Fruit fly (Drosophila melanogaster) whole organism, embryonic: ENCODE measurements around the gene CG33098.

Experiments
- Abd-B ChIP-seq: fragments of 200-800 bp; sonication (Bioruptor generic); optimal IDR thresholded peaks from 2 replicates; lab custom pipeline; 2018; ENCODE audit warnings: missing biosample characterization, mild to moderate bottlenecking, missing genetic modification characterization, moderate library complexity
- Antp ChIP-seq: fragments of 200-800 bp; sonication (Bioruptor generic); optimal IDR thresholded peaks from 3 replicates; lab custom pipeline; 2016; ENCODE audit warnings: missing biosample characterization, missing genetic modification characterization
- Atf6 ChIP-seq: fragments of 200-800 bp; sonication (Bioruptor generic); IDR thresholded peaks from 2 replicates; pipeline ENCODE4 v1.3.6; 2022; ENCODE audit warnings: missing biosample characterization, missing genetic modification characterization
- CG10543 ChIP-seq: fragments of 200-800 bp; sonication (Bioruptor generic); optimal IDR thresholded peaks from 3 replicates; lab custom pipeline; 2017; ENCODE audit warnings: missing biosample characterization, mild to moderate bottlenecking, missing genetic modification characterization, moderate library complexity
- CG11247 ChIP-seq: fragments of 200-800 bp; sonication (Bioruptor generic); IDR thresholded peaks from 2 replicates; pipeline ENCODE4 v1.3.6; 2022; ENCODE audit warnings: missing biosample characterization, missing genetic modification characterization
- CG12219 ChIP-seq: fragments of 200-800 bp; sonication (Bioruptor generic); optimal IDR thresholded peaks from 3 replicates; lab custom pipeline; 2018; ENCODE audit warnings: missing biosample characterization, mild to moderate bottlenecking, missing genetic modification characterization
- CG13775 ChIP-seq: fragments of 200-800 bp; sonication (Bioruptor generic); optimal IDR thresholded peaks from 3 replicates; lab custom pipeline; 2017; ENCODE audit warnings: missing biosample characterization, mild to moderate bottlenecking, missing genetic modification characterization
- CG14667 ChIP-seq: fragments of 200-800 bp; sonication (Bioruptor generic); IDR thresholded peaks from 2 replicates; pipeline ENCODE4 v1.3.6; 2022; ENCODE audit warnings: missing biosample characterization, missing genetic modification characterization
- CG14710 ChIP-seq: fragments of 200-800 bp; sonication (Bioruptor generic); optimal IDR thresholded peaks from 3 replicates; lab custom pipeline; 2019; ENCODE audit warnings: missing biosample characterization, mild to moderate bottlenecking, missing genetic modification characterization, moderate library complexity
- CG15696 ChIP-seq: fragments of 200-800 bp; sonication (Bioruptor generic); optimal IDR thresholded peaks from 2 replicates; lab custom pipeline; 2019; ENCODE audit warnings: missing biosample characterization, mild to moderate bottlenecking, missing genetic modification characterization, moderate library complexity
- CG1602 ChIP-seq: fragments of 200-800 bp; sonication (Bioruptor generic); optimal IDR thresholded peaks from 3 replicates; lab custom pipeline; 2016; ENCODE audit warnings: missing biosample characterization, missing genetic modification characterization
- CG17385 ChIP-seq: fragments of 200-800 bp; sonication (Bioruptor generic); optimal IDR thresholded peaks from 3 replicates; lab custom pipeline; 2018; ENCODE audit warnings: missing biosample characterization, mild to moderate bottlenecking, missing genetic modification characterization
- CG18011 ChIP-seq: fragments of 200-800 bp; sonication (Bioruptor generic); optimal IDR thresholded peaks from 2 replicates; lab custom pipeline; 2017; ENCODE audit warnings: missing biosample characterization, missing genetic modification characterization, mild to moderate bottlenecking, moderate library complexity, missing genotype
- CG18262 ChIP-seq: fragments of 200-800 bp; optimal IDR thresholded peaks from 3 replicates; lab custom pipeline; 2019; ENCODE audit warnings: missing biosample characterization, mild to moderate bottlenecking, missing genetic modification characterization, moderate library complexity
- CG2120 ChIP-seq: fragments of 200-800 bp; sonication (Bioruptor generic); optimal IDR thresholded peaks from 3 replicates; lab custom pipeline; 2016; ENCODE audit warnings: missing biosample characterization, missing genetic modification characterization
- CG3847 ChIP-seq: fragments of 200-800 bp; sonication (Bioruptor generic); IDR thresholded peaks from 2 replicates; pipeline ENCODE4 v1.3.6; 2022; ENCODE audit warnings: missing biosample characterization, missing genetic modification characterization
- CG4424 ChIP-seq: fragments of 200-800 bp; sonication (Bioruptor generic); optimal IDR thresholded peaks from 3 replicates; lab custom pipeline; 2016; ENCODE audit warnings: missing biosample characterization, missing genetic modification characterization
- CG4617 ChIP-seq: fragments of 200-800 bp; sonication (Bioruptor generic); optimal IDR thresholded peaks from 3 replicates; lab custom pipeline; 2016; ENCODE audit warnings: missing biosample characterization, missing genetic modification characterization, borderline replicate concordance
- CG7786 ChIP-seq: fragments of 200-800 bp; sonication (Bioruptor generic); optimal IDR thresholded peaks from 2 replicates; lab custom pipeline; 2016; ENCODE audit warnings: missing biosample characterization, missing genetic modification characterization
- CG8290 ChIP-seq, 3 experiments: fragments of 200-800 bp; sonication (Bioruptor generic); optimal IDR thresholded peaks; 2 replicates each; lab custom pipeline; 2016 to 2019; ENCODE audit warnings: missing biosample characterization in 3 of 3, missing genetic modification characterization in 3 of 3, mild to moderate bottlenecking in 2 of 3, moderate library complexity in 1 of 3
- Camta ChIP-seq: fragments of 200-800 bp; sonication (Bioruptor generic); optimal IDR thresholded peaks from 2 replicates; lab custom pipeline; 2016; ENCODE audit warnings: missing biosample characterization, missing genetic modification characterization
- Deaf1 ChIP-seq: fragments of 200-800 bp; optimal IDR thresholded peaks from 3 replicates; lab custom pipeline; 2019; ENCODE audit warnings: missing biosample characterization, mild to moderate bottlenecking, missing genetic modification characterization, moderate library complexity
- Dfd ChIP-seq, 2 experiments: fragments of >200 bp; optimal IDR thresholded peaks; 2 replicates each; lab custom pipeline; 2017; ENCODE audit warnings: missing biosample characterization in 2 of 2, missing genetic modification characterization in 2 of 2
- Dref ChIP-seq: fragments of 200-800 bp; sonication (Bioruptor generic); IDR thresholded peaks from 2 replicates; pipeline ENCODE4 v1.3.6; 2022; ENCODE audit warnings: missing biosample characterization, missing genetic modification characterization
- Ets65A ChIP-seq: fragments of 200-800 bp; sonication (Bioruptor generic); peaks from one replicate; lab custom pipeline; 2016; ENCODE audit warnings: missing biosample characterization, missing genetic modification characterization
- Ets97D ChIP-seq: fragments of 200-800 bp; sonication (Bioruptor generic); optimal IDR thresholded peaks from 3 replicates; lab custom pipeline; 2016; ENCODE audit warnings: missing biosample characterization, missing genetic modification characterization
- HmgZ ChIP-seq: fragments of 200-800 bp; sonication (Bioruptor generic); optimal IDR thresholded peaks from 2 replicates; lab custom pipeline; 2018; ENCODE audit warnings: missing biosample characterization, mild to moderate bottlenecking, missing genetic modification characterization
- Max ChIP-seq: fragments of 200-800 bp; sonication (Bioruptor generic); optimal IDR thresholded peaks from 2 replicates; lab custom pipeline; 2016; ENCODE audit warnings: missing biosample characterization, mild to moderate bottlenecking, missing genetic modification characterization
- Sin3A ChIP-seq: fragments of >200 bp; optimal IDR thresholded peaks from 2 replicates; lab custom pipeline; 2018
- Tbp ChIP-seq: fragments of >200 bp; optimal IDR thresholded peaks from 2 replicates; lab custom pipeline; 2018; ENCODE audit warnings: missing biosample characterization, missing genetic modification characterization
- Xrp1 ChIP-seq: fragments of 200-800 bp; sonication (Bioruptor generic); IDR thresholded peaks from 2 replicates; pipeline ENCODE4 v1.3.6; 2022; ENCODE audit warnings: missing biosample characterization, missing genetic modification characterization
- amos ChIP-seq: fragments of 200-800 bp; sonication (Bioruptor generic); IDR thresholded peaks from 2 replicates; pipeline ENCODE4 v1.3.6; 2022; ENCODE audit warnings: missing biosample characterization, missing genetic modification characterization; ENCODE audit not compliant: partially characterized antibody
- ash1 ChIP-seq: fragments of 200-800 bp; sonication (Bioruptor generic); optimal IDR thresholded peaks from 2 replicates; lab custom pipeline; 2018; ENCODE audit warnings: missing biosample characterization, mild to moderate bottlenecking, missing genetic modification characterization
- caup ChIP-seq: fragments of 200-800 bp; sonication (Bioruptor generic); optimal IDR thresholded peaks from 3 replicates; lab custom pipeline; 2017; ENCODE audit warnings: missing biosample characterization, mild to moderate bottlenecking, missing genetic modification characterization, moderate library complexity; ENCODE audit not compliant: severe bottlenecking
- dpn ChIP-seq, 2 experiments: fragments of 200-800 bp; sonication (Bioruptor generic); optimal IDR thresholded peaks; 3 replicates each; lab custom pipeline; 2016; ENCODE audit warnings: missing biosample characterization in 2 of 2, missing genetic modification characterization in 2 of 2
- dysf ChIP-seq: fragments of 200-800 bp; sonication (Bioruptor generic); IDR thresholded peaks from 3 replicates; pipeline ENCODE4 v1.3.6; 2022; ENCODE audit warnings: missing biosample characterization, missing genetic modification characterization
- insv ChIP-seq, 2 experiments: fragments of 200-800 bp; sonication (Bioruptor generic); optimal IDR thresholded peaks; 3 replicates each; lab custom pipeline; 2016 to 2018; ENCODE audit warnings: missing biosample characterization in 2 of 2, missing genetic modification characterization in 2 of 2
- nmo ChIP-seq: fragments of 200-800 bp; sonication (Bioruptor generic); optimal IDR thresholded peaks from 2 replicates; lab custom pipeline; 2018; ENCODE audit warnings: missing biosample characterization, mild to moderate bottlenecking, missing genetic modification characterization, moderate library complexity
- prd ChIP-seq, 3 experiments: fragments of >200 bp in 2 of 3; fragments of 200-800 bp in 1 of 3; sonication (Bioruptor generic) in 1 of 3; optimal IDR thresholded peaks in 2 of 3; IDR thresholded peaks in 1 of 3; 2 replicates in 2 of 3; 3 replicates in 1 of 3; pipeline versions ENCODE4 v1.3.6 to Lab custom; 2017 to 2022; ENCODE audit warnings: missing biosample characterization in 1 of 3, missing genetic modification characterization in 1 of 3
- pum ChIP-seq: fragments of 200-800 bp; sonication (Bioruptor generic); optimal IDR thresholded peaks from 2 replicates; lab custom pipeline; 2016; ENCODE audit warnings: missing biosample characterization, missing genetic modification characterization
- pzg ChIP-seq: fragments of 200-800 bp; sonication (Bioruptor generic); optimal IDR thresholded peaks from 3 replicates; lab custom pipeline; 2018; ENCODE audit warnings: missing biosample characterization, mild to moderate bottlenecking, missing genetic modification characterization, moderate library complexity
- scrt ChIP-seq: fragments of 200-800 bp; sonication (Bioruptor generic); optimal IDR thresholded peaks from 2 replicates; lab custom pipeline; 2018; ENCODE audit warnings: missing biosample characterization, mild to moderate bottlenecking, missing genetic modification characterization, moderate library complexity
- slou ChIP-seq: fragments of 200-800 bp; sonication (Bioruptor generic); optimal IDR thresholded peaks from 3 replicates; lab custom pipeline; 2016; ENCODE audit warnings: missing biosample characterization, missing genetic modification characterization
- sug ChIP-seq: fragments of 200-800 bp; optimal IDR thresholded peaks from 2 replicates; lab custom pipeline; 2019; ENCODE audit warnings: missing biosample characterization, mild to moderate bottlenecking, missing genetic modification characterization, moderate library complexity
- tap ChIP-seq: fragments of 200-800 bp; optimal IDR thresholded peaks from 3 replicates; lab custom pipeline; 2019; ENCODE audit warnings: missing biosample characterization, mild to moderate bottlenecking, missing genetic modification characterization, moderate library complexity
- tna ChIP-seq: fragments of 200-800 bp; sonication (Bioruptor generic); IDR thresholded peaks from 2 replicates; pipeline ENCODE4 v1.3.6; 2022; ENCODE audit warnings: missing biosample characterization, missing genetic modification characterization; ENCODE audit not compliant: partially characterized antibody
- wdn ChIP-seq: fragments of 200-800 bp; sonication (Bioruptor generic); IDR thresholded peaks from 2 replicates; pipeline ENCODE4 v1.3.6; 2022; ENCODE audit warnings: missing biosample characterization, missing genetic modification characterization
- zfh1 ChIP-seq: fragments of 200-800 bp; sonication (Bioruptor generic); IDR thresholded peaks from 3 replicates; pipeline ENCODE4 v1.3.6; 2022; ENCODE audit warnings: missing biosample characterization, missing genetic modification characterization

Gene CG33098

dm6 chr3R:12425510-12426309, 38.7 kb downstream of the CG33098 start, which contains the start of gene Pp1-87B (continued):
- TF ChIP-seq Max (GFP tag; lab: Kevin White, UChicago) (peak; percentile 27), CG10543 (GFP tag; lab: Kevin White, UChicago) (peak; percentile 53), CG3847 (GFP tag; lab: Robert Waterston, UW) (peak; percentile 64), CG18011 (GFP tag; lab: Kevin White, UChicago) (no peak), dysf (GFP tag; lab: Robert Waterston, UW) (0 out of 3 replicates have a peak, but pooled peaks have one; percentile 7), Deaf1 (tag; lab: Kevin White, UChicago) (no peak), HmgZ (peak; percentile 37), Dfd (GFP tag; optimal IDR thresholded peaks at IDR 0.05; lab: Kevin White, UChicago) (peak in 1 of 2 experiments; percentile 30), tna (GFP tag; lab: Robert Waterston, UW) (no peak; the same call in 1 of the 2 replicates), CG14667 (no peak), Sin3A (lab: Kevin White, UChicago) (peak; percentile 100), insv (GFP tag; optimal IDR thresholded peaks at IDR 0.05; lab: Kevin White, UChicago) (peak; percentile 88 to 99), Antp (GFP tag; lab: Kevin White, UChicago) (no peak), CG13775 (GFP tag; lab: Kevin White, UChicago) (peak; percentile 34), CG4617 (no peak), Ets65A (peak; percentile 89), wdn (GFP tag; lab: Robert Waterston, UW) (no peak), Abd-B (GFP tag; lab: Kevin White, UChicago) (peak; percentile 30), CG15696 (no peak), CG17385 (no peak), Dref (GFP tag; lab: Robert Waterston, UW) (peak; percentile 66), amos (peak; percentile 25; the same call in 1 of the 2 replicates), Ets97D (peak; percentile 94), pum (GFP tag; lab: Kevin White, UChicago) (peak; percentile 37), tap (tag; lab: Kevin White, UChicago) (no peak), CG4424 (GFP tag; lab: Kevin White, UChicago) (peak; percentile 8), scrt (GFP tag; lab: Kevin White, UChicago) (no peak), zfh1 (GFP tag; lab: Robert Waterston, UW) (no peak), ash1 (GFP tag; lab: Kevin White, UChicago) (no peak), slou (GFP tag; lab: Kevin White, UChicago) (no peak), CG8290 (GFP tag; optimal IDR thresholded peaks at IDR 0.05; lab: Kevin White, UChicago) (peak; percentile 39), CG8290 (tag; optimal IDR thresholded peaks at IDR 0.05; lab: Kevin White, UChicago) (peak in 1 of 2 experiments; percentile 46), Xrp1 (GFP tag; lab: Robert Waterston, UW) (no peak), pzg (GFP tag; lab: Kevin White, UChicago) (peak; percentile 77), Atf6 (GFP tag; lab: Robert Waterston, UW) (no peak), CG18262 (tag; lab: Kevin White, UChicago) (peak; percentile 34), CG14710 (tag; lab: Kevin White, UChicago) (peak; percentile 76), Tbp (GFP tag; lab: Kevin White, UChicago) (peak; percentile 21), Camta (GFP tag; lab: Kevin White, UChicago) (peak; percentile 13), caup (GFP tag; lab: Kevin White, UChicago) (peak; percentile 28), CG12219 (GFP tag; lab: Kevin White, UChicago) (no peak), CG2120 (GFP tag; lab: Kevin White, UChicago) (peak; percentile 7), prd (optimal IDR thresholded peaks at IDR 0.05; lab: Kevin White, UChicago) (no peak), prd (GFP tag; IDR thresholded peaks at IDR 0.05; lab: Robert Waterston, UW) (peak; percentile 22; the same call in 1 of the 3 replicates), dpn (GFP tag; optimal IDR thresholded peaks at IDR 0.05; lab: Kevin White, UChicago) (peak in 1 of 2 experiments; percentile 11), nmo (GFP tag; lab: Kevin White, UChicago) (peak; percentile 72), CG11247 (no peak), sug (peak; percentile 55), CG7786 (GFP tag; lab: Kevin White, UChicago) (peak; percentile 2), CG1602 (GFP tag; lab: Kevin White, UChicago) (no peak)
